Fruit fly (Drosophila melanogaster): ENCODE measurements around the gene Bhmt.

The Bhmt gene

dm6 chr2L:18945765-18946552, 11.2 kb downstream of the Bhmt start, which contains the start of gene CG46304 (continued):
- peak; percentile 38 for TF ChIP-seq Ets96B (tag; optimal IDR thresholded peaks at IDR 0.05)
- TF ChIP-seq CG8632 (GFP tag; optimal IDR thresholded peaks at IDR 0.05): peak; percentile 1
- peak; percentile 29 for TF ChIP-seq Eip75B (GFP tag; optimal IDR thresholded peaks at IDR 0.05)
- TF ChIP-seq Met (GFP tag; optimal IDR thresholded peaks at IDR 0.05): peak; percentile 55
- TF ChIP-seq CG11294 (GFP tag; IDR thresholded peaks at IDR 0.05): no peak
- TF ChIP-seq achi (GFP tag; optimal IDR thresholded peaks at IDR 0.05): peak; percentile 41
- TF ChIP-seq CG3032 (tag; optimal IDR thresholded peaks at IDR 0.05): peak; percentile 55
- TF ChIP-seq eg (GFP tag; IDR thresholded peaks at IDR 0.05): 0 out of 3 replicates have a peak, but pooled peaks have one; percentile 13
- TF ChIP-seq CG34406 (GFP tag; optimal IDR thresholded peaks at IDR 0.05): peak; percentile 9
- TF ChIP-seq CG7368 (GFP tag; optimal IDR thresholded peaks at IDR 0.05): no peak
- 0 out of 3 replicates have a peak, but pooled peaks have one; percentile 23 for TF ChIP-seq CG6163 (GFP tag; IDR thresholded peaks at IDR 0.05)
- peak; percentile 61 for TF ChIP-seq Lpt (GFP tag; optimal IDR thresholded peaks at IDR 0.05)
- TF ChIP-seq ss (GFP tag; optimal IDR thresholded peaks at IDR 0.05): peak in 1 of 2 experiments; percentile 33
- TF ChIP-seq Blimp-1 (GFP tag; optimal IDR thresholded peaks at IDR 0.05): no peak
- TF ChIP-seq acj6 (GFP tag; optimal IDR thresholded peaks at IDR 0.05): peak; percentile 32
- peak; percentile 85 for TF ChIP-seq Eip78C (GFP tag)
- TF ChIP-seq CG10631 (GFP tag; optimal IDR thresholded peaks at IDR 0.05): peak; percentile 53
- TF ChIP-seq CG10669 (GFP tag; optimal IDR thresholded peaks at IDR 0.05): peak; percentile 33
- TF ChIP-seq lz (GFP tag; optimal IDR thresholded peaks at IDR 0.05): peak; percentile 53
- TF ChIP-seq Hr38 (GFP tag; optimal IDR thresholded peaks at IDR 0.05): no peak
- TF ChIP-seq CG6808 (GFP tag; optimal IDR thresholded peaks at IDR 0.05): peak; percentile 62
- TF ChIP-seq topi (GFP tag; optimal IDR thresholded peaks at IDR 0.05): peak; percentile 59
- TF ChIP-seq CG3919 (GFP tag; optimal IDR thresholded peaks at IDR 0.05): peak; percentile 39
- TF ChIP-seq Sox102F (GFP tag; optimal IDR thresholded peaks at IDR 0.05): peak; percentile 35
- TF ChIP-seq Ets21C (GFP tag; optimal IDR thresholded peaks at IDR 0.05): peak; percentile 12

- TF ChIP-seq CG3919 (GFP tag; optimal IDR thresholded peaks at IDR 0.05) (peak; percentile 35), achi (GFP tag; optimal IDR thresholded peaks at IDR 0.05) (peak; percentile 56), CG16779 (tag; optimal IDR thresholded peaks at IDR 0.05) (peak; percentile 29), ss (GFP tag; optimal IDR thresholded peaks at IDR 0.05) (peak; percentile 38 to 65), Met (GFP tag; optimal IDR thresholded peaks at IDR 0.05) (no peak), dsx (GFP tag; optimal IDR thresholded peaks at IDR 0.05; ENCODE audit: poor library complexity, severe bottlenecking) (peak; percentile 35), net (GFP tag; optimal IDR thresholded peaks at IDR 0.05) (no peak), topi (GFP tag; optimal IDR thresholded peaks at IDR 0.05) (peak; percentile 12), Hr38 (GFP tag; optimal IDR thresholded peaks at IDR 0.05) (no peak), CG6808 (GFP tag; optimal IDR thresholded peaks at IDR 0.05) (peak; percentile 0), pdm3 (GFP tag; optimal IDR thresholded peaks at IDR 0.05) (no peak), CG10669 (GFP tag; optimal IDR thresholded peaks at IDR 0.05) (no peak), CG15336 (GFP tag; IDR thresholded peaks at IDR 0.05) (no peak), svp (GFP tag) (peak; percentile 90), Eip78C (GFP tag) (peak; percentile 68), Gug (GFP tag; IDR thresholded peaks at IDR 0.05) (no peak), Eip75B (GFP tag; optimal IDR thresholded peaks at IDR 0.05) (peak; percentile 47), CG6854 (GFP tag; optimal IDR thresholded peaks at IDR 0.05) (peak; percentile 41), CG1621 (tag; optimal IDR thresholded peaks at IDR 0.05) (peak; percentile 99), Ets21C (GFP tag; optimal IDR thresholded peaks at IDR 0.05) (no peak), CG7368 (GFP tag; optimal IDR thresholded peaks at IDR 0.05) (no peak), CG3032 (tag; optimal IDR thresholded peaks at IDR 0.05) (no peak), CG11902 (GFP tag; optimal IDR thresholded peaks at IDR 0.05) (no peak), fkh (GFP tag; optimal IDR thresholded peaks at IDR 0.05) (peak; percentile 61), Sox102F (GFP tag; optimal IDR thresholded peaks at IDR 0.05) (no peak), dac (GFP tag; optimal IDR thresholded peaks at IDR 0.05) (no peak), Eip93F (GFP tag; optimal IDR thresholded peaks at IDR 0.05) (peak; percentile 66)
Measured at dm6 chr2L:18944175-18945012, 12.7 kb downstream of the Bhmt start.
